Fruit fly (Drosophila melanogaster): ENCODE data around the gene CG17264.

CG17264 gene

dm6 chr2L:3059624-3059919, 41.3 kb downstream of the CG17264 start:
- TF ChIP-seq pan (optimal IDR thresholded peaks at IDR 0.05) (no peak), usp (GFP tag; optimal IDR thresholded peaks at IDR 0.05) (no peak), psq (optimal IDR thresholded peaks at IDR 0.05) (no peak), EcR (GFP tag; optimal IDR thresholded peaks at IDR 0.05) (no peak), CG8478 (optimal IDR thresholded peaks at IDR 0.05) (no peak), Dll (optimal IDR thresholded peaks at IDR 0.05) (no peak)

All from whole organism.